Worm (Caenorhabditis elegans): ENCODE measurements around the gene unc-64.

unc-64 gene

DNA sequence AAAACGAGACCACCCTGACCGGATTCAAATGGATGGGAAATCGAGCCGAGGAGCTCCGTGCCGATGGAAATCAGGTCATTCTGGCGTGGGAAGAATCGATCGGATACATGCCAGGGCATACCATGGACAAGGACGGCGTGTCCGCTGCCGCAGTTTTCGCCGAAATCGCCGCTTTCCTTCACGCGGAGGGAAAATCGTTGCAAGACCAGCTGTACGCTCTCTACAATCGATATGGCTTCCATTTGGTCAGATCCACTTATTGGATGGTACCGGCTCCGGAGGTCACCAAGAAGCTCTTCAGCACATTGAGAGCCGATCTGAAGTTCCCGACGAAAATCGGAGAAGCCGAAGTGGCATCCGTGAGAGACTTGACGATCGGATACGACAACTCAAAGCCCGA, 24.9 kb downstream of the unc-64 start:
- no peak for TF ChIP-seq sup-37 (GFP tag; optimal IDR thresholded peaks at IDR 0.05)
- TF ChIP-seq C16A3.4 (tag; optimal IDR thresholded peaks at IDR 0.05): no peak
- TF ChIP-seq lsy-2 (tag; optimal IDR thresholded peaks at IDR 0.05): no peak

DNA sequence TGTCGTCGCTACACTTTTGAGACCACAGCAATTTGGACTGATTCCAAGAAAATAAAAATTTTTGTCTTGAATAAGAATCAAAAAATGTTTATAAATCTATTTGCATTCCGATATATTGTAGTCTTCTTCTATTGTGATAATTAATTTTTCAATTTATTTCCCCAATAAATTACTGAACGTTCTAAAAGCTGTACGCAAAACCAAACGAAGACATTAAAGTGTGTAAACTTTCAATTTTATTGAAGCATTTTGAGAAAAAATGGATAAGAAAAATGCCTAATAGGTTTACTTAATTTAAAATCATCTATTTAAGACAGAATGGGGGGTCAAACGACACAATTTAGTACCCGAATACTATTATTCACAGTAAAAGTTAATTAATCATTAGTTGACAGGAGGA, 25.5 kb downstream of the unc-64 start:
- TF ChIP-seq efl-1 (optimal IDR thresholded peaks at IDR 0.05) (no peak), efl-1 (GFP tag; optimal IDR thresholded peaks at IDR 0.05 in 1 of 2) (peak in 1 of 2 experiments; percentile 74), nhr-11 (tag; optimal IDR thresholded peaks at IDR 0.05) (no peak)

DNA sequence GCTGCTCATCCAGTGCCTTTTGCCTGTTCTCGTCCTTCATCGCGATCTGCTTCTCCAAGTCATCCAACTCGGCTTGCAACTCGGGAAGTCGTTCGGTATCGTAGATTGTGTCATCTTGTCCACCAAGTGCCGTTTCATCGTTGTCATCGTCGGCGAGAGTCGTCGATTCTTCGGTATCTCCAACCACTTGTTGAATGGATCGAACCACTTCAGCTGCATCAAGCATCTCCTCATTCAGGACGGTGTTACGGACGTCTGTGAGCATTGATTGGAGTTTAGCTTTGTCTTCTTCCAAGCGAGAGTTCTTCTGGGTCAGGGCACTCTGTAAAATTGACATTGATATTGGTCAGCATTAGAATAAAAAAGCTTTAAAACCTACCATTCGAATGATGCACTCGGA, 28.5 kb downstream of the unc-64 start:
- TF ChIP-seq mef-2 (tag; optimal IDR thresholded peaks at IDR 0.05): no peak
- TF ChIP-seq lin-39 (tag; optimal IDR thresholded peaks at IDR 0.05): no peak
- no peak for TF ChIP-seq fkh-8 (tag; optimal IDR thresholded peaks at IDR 0.05)
- no peak for TF ChIP-seq lin-35 (GFP tag; optimal IDR thresholded peaks at IDR 0.05)
- no peak for TF ChIP-seq C16A3.4 (tag; optimal IDR thresholded peaks at IDR 0.05)
- TF ChIP-seq lir-3 (tag; optimal IDR thresholded peaks at IDR 0.05; ENCODE audit: poor library complexity): no peak
- TF ChIP-seq isw-1 (GFP tag; IDR thresholded peaks at IDR 0.05): no peak
- no peak for TF ChIP-seq efl-3 (GFP tag; optimal IDR thresholded peaks at IDR 0.05)

DNA sequence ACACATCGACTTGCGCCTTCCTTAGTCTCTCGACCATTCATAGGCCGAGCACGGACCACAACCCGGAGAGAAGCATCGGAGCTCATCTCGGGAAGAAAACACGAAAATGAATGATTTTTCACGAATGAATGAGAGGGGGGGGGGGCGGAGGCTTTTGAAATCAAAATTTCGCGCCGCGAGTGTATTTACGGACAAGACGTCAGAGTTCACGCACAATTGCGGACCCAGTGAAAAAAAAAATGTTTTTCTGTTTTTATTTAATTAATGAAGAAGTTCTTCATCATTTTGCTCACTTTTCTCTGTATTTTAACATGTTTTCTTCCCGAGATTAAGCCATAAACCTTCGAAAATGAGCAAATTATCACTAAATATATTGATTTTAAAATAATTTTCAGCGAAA, 30.0 kb downstream of the unc-64 start, which contains the start of the genes klp-19 and slc-36.1:
klp-19 (minus strand) TSS at position 153 of the 400 bp plus-strand sequence.
slc-36.1 (plus strand) TSS at position 396 of the 400 bp plus-strand sequence.
- peak; percentile 38 for TF ChIP-seq irx-1 (tag; optimal IDR thresholded peaks at IDR 0.05)
- TF ChIP-seq nhr-77 (tag; optimal IDR thresholded peaks at IDR 0.05): no peak
- TF ChIP-seq nhr-237 (tag; optimal IDR thresholded peaks at IDR 0.05): no peak
- peak; percentile 66 for TF ChIP-seq snu-23 (GFP tag; optimal IDR thresholded peaks at IDR 0.05)
- TF ChIP-seq elt-3 (tag; optimal IDR thresholded peaks at IDR 0.05): no peak
- TF ChIP-seq nhr-28 (tag; optimal IDR thresholded peaks at IDR 0.05): no peak
- TF ChIP-seq F16B12.6 (tag; optimal IDR thresholded peaks at IDR 0.05): peak; percentile 91
- TF ChIP-seq mdl-1 (tag; optimal IDR thresholded peaks at IDR 0.05): peak in 1 of 2 experiments; percentile 17
- peak; percentile 53 for TF ChIP-seq swsn-7 (tag; optimal IDR thresholded peaks at IDR 0.05)
- TF ChIP-seq fkh-4 (tag; optimal IDR thresholded peaks at IDR 0.05; ENCODE audit: borderline replicate concordance): no peak
- peak; percentile 41 for TF ChIP-seq lin-15B (tag; optimal IDR thresholded peaks at IDR 0.05)
- TF ChIP-seq nhr-71 (tag; optimal IDR thresholded peaks at IDR 0.05): peak; percentile 67
- TF ChIP-seq efl-3 (GFP tag; optimal IDR thresholded peaks at IDR 0.05): no peak
- TF ChIP-seq C34B4.2 (tag; optimal IDR thresholded peaks at IDR 0.05): no peak
- no peak for TF ChIP-seq mef-2 (tag; optimal IDR thresholded peaks at IDR 0.05)
- TF ChIP-seq nhr-20 (tag; optimal IDR thresholded peaks at IDR 0.05): peak; percentile 32
- peak; percentile 30 for TF ChIP-seq C04F5.9 (tag; optimal IDR thresholded peaks at IDR 0.05)
- no peak for TF ChIP-seq hlh-17 (GFP tag; optimal IDR thresholded peaks at IDR 0.05; ENCODE audit: borderline replicate concordance)
- TF ChIP-seq nhr-19 (GFP tag; conservative IDR thresholded peaks at IDR 0.05): peak; percentile 19; the same call in 1 of the 2 replicates
- no peak for TF ChIP-seq aly-2 (tag; optimal IDR thresholded peaks at IDR 0.05)
- peak; percentile 83 to 88 (median 84) for TF ChIP-seq dpl-1 (GFP tag; optimal IDR thresholded peaks at IDR 0.05)
- TF ChIP-seq fkh-10 (GFP tag; optimal IDR thresholded peaks at IDR 0.05): no peak
- TF ChIP-seq efl-1 (optimal IDR thresholded peaks at IDR 0.05): peak; percentile 76 to 83
- peak; percentile 88 to 98 for TF ChIP-seq efl-1 (GFP tag; optimal IDR thresholded peaks at IDR 0.05 in 1 of 2)
- peak; percentile 62 to 68 for TF ChIP-seq lsy-2 (tag; optimal IDR thresholded peaks at IDR 0.05)
- no peak for TF ChIP-seq pax-3 (tag; optimal IDR thresholded peaks at IDR 0.05)
- TF ChIP-seq skn-1 (tag; optimal IDR thresholded peaks at IDR 0.05): peak; percentile 31
- TF ChIP-seq ets-5 (GFP tag; IDR thresholded peaks at IDR 0.05): no peak
- TF ChIP-seq vab-15 (tag; optimal IDR thresholded peaks at IDR 0.05): no peak
- peak; percentile 42 for TF ChIP-seq dsc-1 (tag; optimal IDR thresholded peaks at IDR 0.05)
- TF ChIP-seq lin-13 (GFP tag; optimal IDR thresholded peaks at IDR 0.05): peak; percentile 12
- TF ChIP-seq nhr-47 (tag; optimal IDR thresholded peaks at IDR 0.05): peak; percentile 60
- peak; percentile 34 for TF ChIP-seq xbp-1 (tag; optimal IDR thresholded peaks at IDR 0.05)
- peak; percentile 13 for TF ChIP-seq nhr-90 (tag; optimal IDR thresholded peaks at IDR 0.05; ENCODE audit: poor library complexity)
- TF ChIP-seq fkh-8 (tag; optimal IDR thresholded peaks at IDR 0.05): peak; percentile 27
- peak; percentile 35 for TF ChIP-seq tbx-2 (tag; optimal IDR thresholded peaks at IDR 0.05)
- TF ChIP-seq isw-1 (GFP tag; IDR thresholded peaks at IDR 0.05): peak; percentile 29
- TF ChIP-seq lin-35 (GFP tag; optimal IDR thresholded peaks at IDR 0.05): peak; percentile 86 to 87
- no peak for TF ChIP-seq nhr-11 (tag; optimal IDR thresholded peaks at IDR 0.05)
- peak; percentile 17 for TF ChIP-seq unc-130 (tag; optimal IDR thresholded peaks at IDR 0.05)
- peak in 2 of 3 experiments; percentile 27 to 47 for TF ChIP-seq ceh-82 (tag; optimal IDR thresholded peaks at IDR 0.05)
